Worm (Caenorhabditis elegans): Measurements from ENCODE around the gene zim-3.
A peak's percentile ranks its signal among the peaks of the same experiment; 100 is the strongest.

The zim-3 gene

ce11 chrIV:10576050-10576449 lies 17.5 kb downstream of the zim-3 start, which contains the start of gene efn-2:
Gene efn-2, plus strand, starts transcription at chrIV:10576350.
- no peak for TF ChIP-seq ctbp-1 (GFP tag; IDR thresholded peaks at IDR 0.05)
- no peak for TF ChIP-seq lin-1 (GFP tag; IDR thresholded peaks at IDR 0.05)
- no peak for TF ChIP-seq ztf-7 (tag; optimal IDR thresholded peaks at IDR 0.05)
- no peak for TF ChIP-seq spr-1 (tag; optimal IDR thresholded peaks at IDR 0.05)
- no peak for TF ChIP-seq hlh-30 (tag; optimal IDR thresholded peaks at IDR 0.05; ENCODE audit: insufficient read depth)
- no peak for TF ChIP-seq mep-1 (tag; optimal IDR thresholded peaks at IDR 0.05)
- peak; percentile 3 for TF ChIP-seq aha-1 (tag)
- no peak for TF ChIP-seq R02D3.7 (tag; optimal IDR thresholded peaks at IDR 0.05)

- TF ChIP-seq unc-62 (GFP tag; optimal IDR thresholded peaks at IDR 0.05 in 1 of 2) (peak in 1 of 2 experiments; percentile 24), unc-62 (tag; optimal IDR thresholded peaks at IDR 0.05) (no peak), D1046.2 (GFP tag; IDR thresholded peaks at IDR 0.05) (no peak)
Measured at ce11 chrIV:10576624-10577023, 18.1 kb downstream of the zim-3 start.

- TF ChIP-seq aha-1 (tag) (peak; percentile 91), mxl-3 (GFP tag; optimal IDR thresholded peaks at IDR 0.05) (no peak), zip-2 (tag; optimal IDR thresholded peaks at IDR 0.05) (no peak), vab-7 (GFP tag; IDR thresholded peaks at IDR 0.05) (no peak)
Measured at ce11 chrIV:10577600-10577999, 19.1 kb downstream of the zim-3 start.

ce11 chrIV:10578367-10578766 lies 19.9 kb downstream of the zim-3 start, which contains the start of gene lgc-43:
Gene lgc-43, plus strand, starts transcription at chrIV:10578667.
- TF ChIP-seq aly-2 (tag; optimal IDR thresholded peaks at IDR 0.05) = no peak
- TF ChIP-seq nhr-28 (tag; optimal IDR thresholded peaks at IDR 0.05) = no peak
- TF ChIP-seq unc-39 (tag; optimal IDR thresholded peaks at IDR 0.05) = no peak
- TF ChIP-seq spr-1 (tag; optimal IDR thresholded peaks at IDR 0.05) = no peak
- no peak for TF ChIP-seq hmg-1.1 (GFP tag; IDR thresholded peaks at IDR 0.05)
- TF ChIP-seq nhr-48 (tag; optimal IDR thresholded peaks at IDR 0.05) = no peak
- no peak for TF ChIP-seq unc-62 (GFP tag; optimal IDR thresholded peaks at IDR 0.05 in 1 of 2)
- no peak for TF ChIP-seq unc-62 (tag; optimal IDR thresholded peaks at IDR 0.05)
- no peak for TF ChIP-seq dmd-6 (GFP tag; IDR thresholded peaks at IDR 0.05)
- no peak for TF ChIP-seq lin-39 (tag; optimal IDR thresholded peaks at IDR 0.05)
- no peak for TF ChIP-seq vab-7 (GFP tag; IDR thresholded peaks at IDR 0.05)
- TF ChIP-seq F10B5.3 (tag; optimal IDR thresholded peaks at IDR 0.05) = no peak
- no peak for TF ChIP-seq Y105C5A.15 (GFP tag; IDR thresholded peaks at IDR 0.05)
- no peak for TF ChIP-seq ceh-44 (GFP tag; IDR thresholded peaks at IDR 0.05)
- TF ChIP-seq unc-130 (GFP tag; optimal IDR thresholded peaks at IDR 0.05) = no peak
- TF ChIP-seq php-3 (GFP tag; IDR thresholded peaks at IDR 0.05) = no peak
- no peak for TF ChIP-seq lin-38 (GFP tag; IDR thresholded peaks at IDR 0.05)

- no peak for TF ChIP-seq dmd-6 (GFP tag; IDR thresholded peaks at IDR 0.05)
Measured at ce11 chrIV:10584237-10584636, 25.7 kb downstream of the zim-3 start, which contains the start of gene oac-8. Gene oac-8, plus strand, starts transcription at chrIV:10584537.

- TF ChIP-seq ceh-62 (tag; optimal IDR thresholded peaks at IDR 0.05) (no peak), nhr-28 (tag; optimal IDR thresholded peaks at IDR 0.05) (no peak), lin-38 (GFP tag; IDR thresholded peaks at IDR 0.05) (no peak), set-16 (GFP tag; IDR thresholded peaks at IDR 0.05) (no peak)
Measured at ce11 chrIV:10589072-10589471, 30.6 kb downstream of the zim-3 start, which contains the start of gene C43F9.4. Gene C43F9.4, minus strand, starts transcription at chrIV:10589172.

- TF ChIP-seq rbr-2 (tag; optimal IDR thresholded peaks at IDR 0.05) (no peak), daf-16 (GFP tag; optimal IDR thresholded peaks at IDR 0.05) (no peak), daf-16 (tag; optimal IDR thresholded peaks at IDR 0.05) (no peak)
Measured at ce11 chrIV:10590649-10591048, 32.1 kb downstream of the zim-3 start, which contains the start of the genes C43F9.5 and nkb-2. Gene C43F9.5, minus strand, starts transcription at chrIV:10590749. Gene nkb-2, plus strand, starts transcription at chrIV:10590925.

Data from whole organism, L4 larva.